Fruit fly (Drosophila melanogaster) whole organism, adult: ENCODE measurements around the gene CG18577.

Experiments used
- CG14711 ChIP-seq: fragments of 200-800 bp; sonication (Bioruptor generic); optimal IDR thresholded peaks from 2 replicates; lab custom pipeline; 2018; ENCODE audit warnings: missing biosample characterization, mild to moderate bottlenecking, missing genetic modification characterization, moderate library complexity
- CG33017 ChIP-seq: fragments of 200-800 bp; sonication (Bioruptor generic); optimal IDR thresholded peaks from 2 replicates; lab custom pipeline; 2018; ENCODE audit warnings: missing biosample characterization, mild to moderate bottlenecking, missing genetic modification characterization, moderate library complexity
- CG5204 ChIP-seq: fragments of 200-800 bp; sonication (Bioruptor generic); optimal IDR thresholded peaks from 2 replicates; lab custom pipeline; 2016; ENCODE audit warnings: missing biosample characterization, missing genetic modification characterization
- CG7045 ChIP-seq: fragments of 200-800 bp; sonication (Bioruptor generic); optimal IDR thresholded peaks from 2 replicates; lab custom pipeline; 2017; ENCODE audit warnings: missing biosample characterization, mild to moderate bottlenecking, missing genetic modification characterization
- Clk ChIP-seq: fragments of 200-800 bp; sonication (Bioruptor generic); optimal IDR thresholded peaks from 2 replicates; lab custom pipeline; 2017; ENCODE audit warnings: missing biosample characterization, missing genetic modification characterization
- Hr96 ChIP-seq: fragments of 200-800 bp; sonication (Bioruptor generic); optimal IDR thresholded peaks from 2 replicates; lab custom pipeline; 2016; ENCODE audit warnings: missing biosample characterization, missing genetic modification characterization
- kay ChIP-seq: fragments of 200-800 bp; sonication (Bioruptor generic); peaks from one replicate; lab custom pipeline; 2016; ENCODE audit warnings: missing biosample characterization, missing genetic modification characterization, borderline replicate concordance
- ovo ChIP-seq: fragments of 200-800 bp; sonication (Bioruptor generic); optimal IDR thresholded peaks from 2 replicates; lab custom pipeline; 2016; ENCODE audit warnings: missing biosample characterization, missing genetic modification characterization
- tj ChIP-seq: fragments of 200-800 bp; sonication (Bioruptor generic); optimal IDR thresholded peaks from 3 replicates; lab custom pipeline; 2017; ENCODE audit warnings: missing biosample characterization, mild to moderate bottlenecking, missing genetic modification characterization, moderate library complexity

DNA sequence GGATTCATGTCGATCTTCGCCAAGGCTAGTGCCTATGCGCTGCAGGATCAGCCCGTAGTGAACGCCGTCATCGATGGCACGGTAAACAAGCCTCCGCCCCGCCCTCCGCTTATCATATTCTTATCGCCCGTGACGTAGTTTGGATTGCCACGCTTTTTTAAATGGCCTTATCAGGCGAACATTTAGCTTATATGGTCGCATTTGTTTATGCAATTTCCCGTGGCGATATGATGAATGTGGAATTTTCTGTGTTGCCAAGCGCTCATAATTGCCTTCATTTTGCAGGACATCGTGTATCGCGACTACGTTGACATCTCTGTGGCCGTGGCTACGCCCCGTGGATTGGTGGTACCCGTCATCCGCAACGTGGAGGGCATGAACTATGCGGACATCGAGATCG, 49.9 kb downstream of the CG18577 start:
- no peak for TF ChIP-seq kay (GFP tag; lab: Kevin White, UChicago)
- TF ChIP-seq CG33017 (tag; lab: Kevin White, UChicago): no peak
- no peak for TF ChIP-seq CG7045 (GFP tag; lab: Kevin White, UChicago)
- TF ChIP-seq CG5204: no peak
- TF ChIP-seq CG14711 (tag; lab: Kevin White, UChicago): no peak
- TF ChIP-seq ovo (GFP tag; lab: Kevin White, UChicago): no peak
- TF ChIP-seq Hr96 (GFP tag; lab: Kevin White, UChicago): no peak
- no peak for TF ChIP-seq tj (GFP tag; lab: Kevin White, UChicago)
- TF ChIP-seq Clk (GFP tag; lab: Kevin White, UChicago): no peak
